Fruit fly (Drosophila melanogaster) whole organism, embryonic: ENCODE data around the gene prd1.

ENCODE experiments used
- Adf1 ChIP-seq: fragments of 200-800 bp; sonication (Bioruptor generic); IDR thresholded peaks from 2 replicates; pipeline ENCODE4 v1.3.6; 2022; ENCODE audit warnings: missing biosample characterization, missing genetic modification characterization
- Aef1 ChIP-seq: fragments of 200-800 bp; sonication (Bioruptor generic); IDR thresholded peaks from 3 replicates; pipeline ENCODE4 v1.3.6; 2022; ENCODE audit warnings: missing biosample characterization, missing genetic modification characterization
- Asciz ChIP-seq: fragments of 200-800 bp; sonication (Bioruptor generic); optimal IDR thresholded peaks from 2 replicates; lab custom pipeline; 2017; ENCODE audit warnings: missing biosample characterization, mild to moderate bottlenecking, missing genetic modification characterization, missing genetic modification reagents
- BtbVII ChIP-seq: fragments of 200-800 bp; sonication (Bioruptor generic); optimal IDR thresholded peaks from 3 replicates; lab custom pipeline; 2017; ENCODE audit warnings: missing biosample characterization, mild to moderate bottlenecking, missing genetic modification characterization
- CG10147 ChIP-seq: fragments of 200-800 bp; sonication (Bioruptor generic); optimal IDR thresholded peaks from 2 replicates; lab custom pipeline; 2019; ENCODE audit warnings: missing biosample characterization, mild to moderate bottlenecking, missing genetic modification characterization, moderate library complexity
- CG10431 ChIP-seq: fragments of 200-800 bp; sonication (Bioruptor generic); optimal IDR thresholded peaks from 3 replicates; lab custom pipeline; 2018; ENCODE audit warnings: missing biosample characterization, mild to moderate bottlenecking, missing genetic modification characterization
- CG10543 ChIP-seq: fragments of 200-800 bp; sonication (Bioruptor generic); optimal IDR thresholded peaks from 3 replicates; lab custom pipeline; 2017; ENCODE audit warnings: missing biosample characterization, mild to moderate bottlenecking, missing genetic modification characterization, moderate library complexity
- CG12104 ChIP-seq: fragments of 200-800 bp; sonication (Bioruptor generic); optimal IDR thresholded peaks from 3 replicates; lab custom pipeline; 2016; ENCODE audit warnings: missing biosample characterization, missing genetic modification characterization
- CG12236 ChIP-seq: fragments of 200-800 bp; sonication (Bioruptor generic); optimal IDR thresholded peaks from 2 replicates; lab custom pipeline; 2016; ENCODE audit warnings: missing biosample characterization, missing genetic modification characterization
- CG14965 ChIP-seq: fragments of 200-800 bp; sonication (Bioruptor generic); optimal IDR thresholded peaks from 2 replicates; lab custom pipeline; 2016; ENCODE audit warnings: missing biosample characterization, missing genetic modification characterization, borderline replicate concordance
- CG1529 ChIP-seq: fragments of 200-800 bp; sonication (Bioruptor generic); optimal IDR thresholded peaks from 3 replicates; lab custom pipeline; 2018; ENCODE audit warnings: missing biosample characterization, missing genetic modification characterization
- CG17361 ChIP-seq: fragments of 200-800 bp; sonication (Bioruptor generic); IDR thresholded peaks from 3 replicates; pipeline ENCODE4 v1.3.6; 2022; ENCODE audit warnings: missing biosample characterization, missing genetic modification characterization
- CG1792 ChIP-seq: fragments of 200-800 bp; sonication (Bioruptor generic); optimal IDR thresholded peaks from 2 replicates; lab custom pipeline; 2016; ENCODE audit warnings: missing biosample characterization, missing genetic modification characterization
- CG2129 ChIP-seq: fragments of 200-800 bp; sonication (Bioruptor generic); IDR thresholded peaks from 2 replicates; pipeline ENCODE4 v1.3.6; 2022; ENCODE audit warnings: missing biosample characterization, missing genetic modification characterization; ENCODE audit not compliant: partially characterized antibody
- CG2875 ChIP-seq: fragments of 200-800 bp; sonication (Bioruptor generic); optimal IDR thresholded peaks from 2 replicates; lab custom pipeline; 2017; ENCODE audit warnings: missing biosample characterization, mild to moderate bottlenecking, missing genetic modification characterization, missing genetic modification reagents
- CG3065 ChIP-seq: fragments of 200-800 bp; sonication (Bioruptor generic); optimal IDR thresholded peaks from 2 replicates; lab custom pipeline; 2016; ENCODE audit warnings: missing biosample characterization, missing genetic modification characterization
- CG3838 ChIP-seq: fragments of 200-800 bp; sonication (Bioruptor generic); optimal IDR thresholded peaks from 3 replicates; lab custom pipeline; 2016; ENCODE audit warnings: missing biosample characterization, missing genetic modification characterization
- CG6254 ChIP-seq: fragments of 200-800 bp; sonication (Bioruptor generic); optimal IDR thresholded peaks from 3 replicates; lab custom pipeline; 2017; ENCODE audit warnings: mild to moderate bottlenecking, missing biosample characterization, missing genetic modification reagents, missing genetic modification characterization
- CG7745 ChIP-seq: fragments of 200-800 bp; sonication (Bioruptor generic); optimal IDR thresholded peaks from 2 replicates; lab custom pipeline; 2018; ENCODE audit warnings: missing biosample characterization, mild to moderate bottlenecking, missing genetic modification characterization, moderate library complexity
- CG7839 ChIP-seq: fragments of 200-800 bp; sonication (Bioruptor generic); optimal IDR thresholded peaks from 3 replicates; lab custom pipeline; 2018; ENCODE audit warnings: missing biosample characterization, mild to moderate bottlenecking, missing genetic modification characterization, moderate library complexity
- CG7987 ChIP-seq: fragments of 200-800 bp; sonication (Bioruptor generic); optimal IDR thresholded peaks from 2 replicates; lab custom pipeline; 2018; ENCODE audit warnings: missing biosample characterization, mild to moderate bottlenecking, missing genetic modification characterization, moderate library complexity
- CG8478 ChIP-seq: fragments of >200 bp; optimal IDR thresholded peaks from 2 replicates; lab custom pipeline; 2018
- CG8765 ChIP-seq: fragments of 200-800 bp; sonication (Bioruptor generic); IDR thresholded peaks from 2 replicates; pipeline ENCODE4 v1.3.6; 2022; ENCODE audit warnings: missing biosample characterization, missing genetic modification characterization
- Dip2 ChIP-seq: fragments of 200-800 bp; sonication (Bioruptor generic); IDR thresholded peaks from 2 replicates; pipeline ENCODE4 v1.3.6; 2022; ENCODE audit warnings: missing biosample characterization, missing genetic modification characterization
- Drgx ChIP-seq: fragments of 200-800 bp; sonication (Bioruptor generic); IDR thresholded peaks from 2 replicates; pipeline ENCODE4 v1.3.6; 2022; ENCODE audit warnings: missing biosample characterization, missing genetic modification characterization
- Max ChIP-seq: fragments of 200-800 bp; sonication (Bioruptor generic); optimal IDR thresholded peaks from 2 replicates; lab custom pipeline; 2016; ENCODE audit warnings: missing biosample characterization, mild to moderate bottlenecking, missing genetic modification characterization
- NC2α ChIP-seq: fragments of 200-800 bp; sonication (Bioruptor generic); optimal IDR thresholded peaks from 2 replicates; lab custom pipeline; 2016; ENCODE audit warnings: missing biosample characterization, missing genetic modification characterization
- Neu2 ChIP-seq: fragments of 200-800 bp; sonication (Bioruptor generic); optimal IDR thresholded peaks from 3 replicates; lab custom pipeline; 2016; ENCODE audit warnings: missing biosample characterization, missing genetic modification characterization, borderline replicate concordance
- Nf-YB ChIP-seq: fragments of 200-800 bp; sonication (Bioruptor generic); optimal IDR thresholded peaks from 3 replicates; lab custom pipeline; 2019; ENCODE audit warnings: missing biosample characterization, mild to moderate bottlenecking, missing genetic modification characterization, moderate library complexity
- Ptx1 ChIP-seq: fragments of 200-800 bp; sonication (Bioruptor generic); IDR thresholded peaks from 2 replicates; pipeline ENCODE4 v1.3.6; 2022; ENCODE audit warnings: missing biosample characterization, missing genetic modification characterization
- cas ChIP-seq: fragments of 200-800 bp; sonication (Bioruptor generic); IDR thresholded peaks from 2 replicates; pipeline ENCODE4 v1.3.6; 2022; ENCODE audit warnings: missing biosample characterization, missing genetic modification characterization
- cato ChIP-seq: fragments of 200-800 bp; sonication (Bioruptor generic); optimal IDR thresholded peaks from 2 replicates; lab custom pipeline; 2016; ENCODE audit warnings: missing biosample characterization, missing genetic modification characterization, borderline replicate concordance
- caup ChIP-seq: fragments of 200-800 bp; sonication (Bioruptor generic); optimal IDR thresholded peaks from 3 replicates; lab custom pipeline; 2017; ENCODE audit warnings: missing biosample characterization, mild to moderate bottlenecking, missing genetic modification characterization, moderate library complexity; ENCODE audit not compliant: severe bottlenecking
- chm ChIP-seq: fragments of 200-800 bp; sonication (Bioruptor generic); IDR thresholded peaks from 2 replicates; pipeline ENCODE4 v1.3.6; 2022; ENCODE audit warnings: missing biosample characterization, missing genetic modification characterization
- chn ChIP-seq: fragments of 200-800 bp; sonication (Bioruptor generic); optimal IDR thresholded peaks from 2 replicates; lab custom pipeline; 2016; ENCODE audit warnings: missing biosample characterization, missing genetic modification characterization
- dmrt11E ChIP-seq: fragments of 200-800 bp; sonication (Bioruptor generic); optimal IDR thresholded peaks from 3 replicates; lab custom pipeline; 2018; ENCODE audit warnings: missing biosample characterization, mild to moderate bottlenecking, missing genetic modification characterization, moderate library complexity
- esg ChIP-seq: fragments of 200-800 bp; sonication (Bioruptor generic); conservative IDR thresholded peaks from 2 replicates; pipeline ENCODE4 v1.3.6; 2022; ENCODE audit warnings: missing biosample characterization, missing genetic modification characterization
- fd3F ChIP-seq: fragments of 200-800 bp; sonication (Bioruptor generic); optimal IDR thresholded peaks from 2 replicates; lab custom pipeline; 2018; ENCODE audit warnings: missing biosample characterization, mild to moderate bottlenecking, missing genetic modification characterization, moderate library complexity
- fru ChIP-seq: fragments of >200 bp; optimal IDR thresholded peaks from 2 replicates; lab custom pipeline; 2017
- gcm2 ChIP-seq: fragments of 200-800 bp; sonication (Bioruptor generic); optimal IDR thresholded peaks from 2 replicates; lab custom pipeline; 2016; ENCODE audit warnings: missing biosample characterization, missing genetic modification characterization
- gem ChIP-seq: fragments of 200-800 bp; sonication (Bioruptor generic); optimal IDR thresholded peaks from 2 replicates; lab custom pipeline; 2019; ENCODE audit warnings: missing biosample characterization, mild to moderate bottlenecking, missing genetic modification characterization, moderate library complexity
- gfzf ChIP-seq: fragments of 200-800 bp; sonication (Bioruptor generic); optimal IDR thresholded peaks from 2 replicates; lab custom pipeline; 2016; ENCODE audit warnings: missing biosample characterization, mild to moderate bottlenecking, missing genetic modification characterization, moderate library complexity
- ham ChIP-seq: fragments of 200-800 bp; sonication (Bioruptor generic); IDR thresholded peaks from 2 replicates; pipeline ENCODE4 v1.3.6; 2022; ENCODE audit warnings: missing biosample characterization, missing genetic modification characterization
- kah ChIP-seq: fragments of 200-800 bp; sonication (Bioruptor generic); optimal IDR thresholded peaks from 2 replicates; lab custom pipeline; 2018; ENCODE audit warnings: missing biosample characterization, mild to moderate bottlenecking, missing genetic modification characterization
- klu ChIP-seq: fragments of 200-800 bp; sonication (Bioruptor generic); IDR thresholded peaks from 2 replicates; pipeline ENCODE4 v1.3.6; 2022; ENCODE audit warnings: missing biosample characterization, missing genetic modification characterization
- lilli ChIP-seq: fragments of 200-800 bp; sonication (Bioruptor generic); optimal IDR thresholded peaks from 3 replicates; lab custom pipeline; 2016; ENCODE audit warnings: missing biosample characterization, missing genetic modification characterization
- nmo ChIP-seq: fragments of 200-800 bp; sonication (Bioruptor generic); optimal IDR thresholded peaks from 2 replicates; lab custom pipeline; 2018; ENCODE audit warnings: missing biosample characterization, mild to moderate bottlenecking, missing genetic modification characterization, moderate library complexity
- sens ChIP-seq: fragments of 200-800 bp; sonication (Bioruptor generic); peaks from one replicate; lab custom pipeline; 2016; ENCODE audit warnings: missing biosample characterization, missing genetic modification characterization
- sob ChIP-seq: fragments of 200-800 bp; sonication (Bioruptor generic); IDR thresholded peaks from 2 replicates; pipeline ENCODE4 v1.3.6; 2022; ENCODE audit warnings: missing biosample characterization, missing genetic modification characterization
- unpg ChIP-seq: fragments of 200-800 bp; sonication (Bioruptor generic); optimal IDR thresholded peaks from 3 replicates; lab custom pipeline; 2018; ENCODE audit warnings: missing biosample characterization, mild to moderate bottlenecking, missing genetic modification characterization, moderate library complexity
- zen2 ChIP-seq: fragments of 200-800 bp; sonication (Bioruptor generic); IDR thresholded peaks from 3 replicates; pipeline ENCODE4 v1.3.6; 2022; ENCODE audit warnings: missing biosample characterization, missing genetic modification characterization; ENCODE audit not compliant: partially characterized antibody
- zfh2 ChIP-seq: fragments of 200-800 bp; sonication (Bioruptor generic); optimal IDR thresholded peaks from 2 replicates; lab custom pipeline; 2016; ENCODE audit warnings: missing biosample characterization, missing genetic modification characterization

prd1 gene

dm6 chr3R:11773999-11774397, 12.8 kb downstream of the prd1 start (continued):
- peak; percentile 92 for TF ChIP-seq gem
- TF ChIP-seq gfzf (GFP tag; lab: Kevin White, UChicago) = no peak
- TF ChIP-seq Drgx (GFP tag; lab: Robert Waterston, UW) = no peak
- peak; percentile 63 for TF ChIP-seq Nf-YB
- TF ChIP-seq CG2129 (GFP tag; lab: Robert Waterston, UW) = no peak
- TF ChIP-seq CG12104 (GFP tag; lab: Kevin White, UChicago) = peak; percentile 61
- TF ChIP-seq caup (GFP tag; lab: Kevin White, UChicago) = peak; percentile 63
- TF ChIP-seq zen2 = no peak
- TF ChIP-seq NC2α (GFP tag; lab: Kevin White, UChicago) = no peak
- TF ChIP-seq CG7839 (tag; lab: Kevin White, UChicago) = peak; percentile 86
- no peak for TF ChIP-seq CG8478 (lab: Kevin White, UChicago)
- TF ChIP-seq CG2875 (GFP tag; lab: Kevin White, UChicago) = peak; percentile 37
- TF ChIP-seq klu (GFP tag; lab: Robert Waterston, UW) = peak; percentile 24; the same call in 1 of the 2 replicates
- TF ChIP-seq Max (GFP tag; lab: Kevin White, UChicago) = no peak
- peak; percentile 44 for TF ChIP-seq lilli (GFP tag; lab: Kevin White, UChicago)
- peak; percentile 55 for TF ChIP-seq esg
- TF ChIP-seq cato = no peak
- TF ChIP-seq fru (lab: Kevin White, UChicago) = no peak
- TF ChIP-seq Dip2 (GFP tag; lab: Robert Waterston, UW) = no peak
- no peak for TF ChIP-seq CG7745 (tag; lab: Kevin White, UChicago)
- peak; percentile 43 for TF ChIP-seq CG10431 (GFP tag; lab: Kevin White, UChicago)
- peak; percentile 88 for TF ChIP-seq dmrt11E (tag; lab: Kevin White, UChicago)
- peak; percentile 37 for TF ChIP-seq CG6254 (GFP tag; lab: Kevin White, UChicago)
- no peak for TF ChIP-seq CG8765 (GFP tag; lab: Robert Waterston, UW)
- no peak for TF ChIP-seq kah (GFP tag; lab: Kevin White, UChicago)
- peak; percentile 66 for TF ChIP-seq fd3F (GFP tag; lab: Kevin White, UChicago)
- TF ChIP-seq CG3838 (GFP tag; lab: Kevin White, UChicago) = no peak
- peak; percentile 46 for TF ChIP-seq Asciz (GFP tag; lab: Kevin White, UChicago)
- TF ChIP-seq CG7987 (GFP tag; lab: Kevin White, UChicago) = no peak
- peak; percentile 30 for TF ChIP-seq CG1792
- TF ChIP-seq Aef1 (GFP tag; lab: Robert Waterston, UW) = peak; percentile 45; the same call in 1 of the 3 replicates
- peak; percentile 89 for TF ChIP-seq sens (GFP tag; lab: Kevin White, UChicago)
- peak; percentile 20 for TF ChIP-seq CG3065 (GFP tag; lab: Kevin White, UChicago)
- TF ChIP-seq unpg = peak; percentile 82
- TF ChIP-seq CG12236 (GFP tag; lab: Kevin White, UChicago) = no peak
- TF ChIP-seq gcm2 (GFP tag; lab: Kevin White, UChicago) = no peak
- TF ChIP-seq sob (GFP tag; lab: Robert Waterston, UW) = no peak
- no peak for TF ChIP-seq cas (GFP tag; lab: Robert Waterston, UW)
- no peak for TF ChIP-seq Adf1 (GFP tag; lab: Robert Waterston, UW)
- TF ChIP-seq CG10543 (GFP tag; lab: Kevin White, UChicago) = peak; percentile 75
- TF ChIP-seq CG10147 = peak; percentile 79
- TF ChIP-seq zfh2 (GFP tag; lab: Kevin White, UChicago) = no peak
- no peak for TF ChIP-seq CG14965 (GFP tag; lab: Kevin White, UChicago)
- no peak for TF ChIP-seq Neu2 (GFP tag; lab: Kevin White, UChicago)
- peak; percentile 46 for TF ChIP-seq CG1529 (GFP tag; lab: Kevin White, UChicago)
- no peak for TF ChIP-seq chn (GFP tag; lab: Kevin White, UChicago)
- TF ChIP-seq chm = no peak
- peak; percentile 58 for TF ChIP-seq BtbVII (GFP tag; lab: Kevin White, UChicago)
- no peak for TF ChIP-seq ham (GFP tag; lab: Robert Waterston, UW)
- TF ChIP-seq CG17361 = peak; percentile 84
- peak; percentile 86 for TF ChIP-seq nmo (GFP tag; lab: Kevin White, UChicago)
- peak; percentile 67 for TF ChIP-seq Ptx1 (GFP tag; lab: Robert Waterston, UW)
